Worm (Caenorhabditis elegans) whole organism, L4 larva: ENCODE data around the gene F47B8.18.

Source experiments
- D1046.2 ChIP-seq: fragments of 200-800 bp; sonication (Bioruptor generic); IDR thresholded peaks from 2 replicates; pipeline ENCODE4 v1.3.6; 2022; ENCODE audit warnings: missing genetic modification characterization, missing compliant biosample characterization
- F10B5.3 ChIP-seq: sonication (generic microtip); optimal IDR thresholded peaks from 2 replicates; lab custom pipeline; 2016; ENCODE audit warnings: mild to moderate bottlenecking, missing genetic modification characterization, missing compliant biosample characterization
- F26F4.8 ChIP-seq: fragments of 200-800 bp; sonication (Bioruptor generic); conservative IDR thresholded peaks from 2 replicates; pipeline ENCODE4 v1.3.6; 2022; ENCODE audit warnings: missing genetic modification characterization, missing compliant biosample characterization
- R02D3.7 ChIP-seq: fragments of 150-350 bp; sonication (generic microtip); optimal IDR thresholded peaks from 3 replicates; lab custom pipeline; 2014; ENCODE audit warnings: missing biosample characterization, missing genetic modification characterization
- T20F7.1 ChIP-seq: fragments of 200-800 bp; sonication (Bioruptor generic); optimal IDR thresholded peaks from 2 replicates; lab custom pipeline; 2018; ENCODE audit warnings: mild to moderate bottlenecking, missing genetic modification characterization, missing compliant biosample characterization
- ama-1 ChIP-seq: fragments of 150-350 bp; optimal IDR thresholded peaks from 2 replicates; lab custom pipeline; 2014; ENCODE audit warnings: inconsistent platforms, mixed read lengths
- arid-1 ChIP-seq: fragments of 200-800 bp; sonication (Bioruptor generic); conservative IDR thresholded peaks from 2 replicates; pipeline ENCODE4 v1.3.6; 2022; ENCODE audit warnings: missing genetic modification reagents, missing genetic modification characterization, missing compliant biosample characterization
- attf-4 ChIP-seq: sonication (generic microtip); optimal IDR thresholded peaks from 3 replicates; lab custom pipeline; 2017; ENCODE audit warnings: missing biosample characterization, missing genetic modification characterization
- ceh-32 ChIP-seq: sonication (generic microtip); optimal IDR thresholded peaks from 2 replicates; lab custom pipeline; 2016; ENCODE audit warnings: mild to moderate bottlenecking, missing genetic modification characterization, missing compliant biosample characterization; ENCODE audit not compliant: poor library complexity
- ceh-62 ChIP-seq: sonication (generic microtip); optimal IDR thresholded peaks from 2 replicates; lab custom pipeline; 2017; ENCODE audit warnings: missing biosample characterization, missing genetic modification characterization
- ces-1 ChIP-seq: fragments of 150-350 bp; sonication (generic microtip); optimal IDR thresholded peaks from 4 replicates; lab custom pipeline; 2014; ENCODE audit warnings: missing biosample characterization, missing genetic modification reagents, missing genetic modification characterization
- daf-12 ChIP-seq: fragments of 150-350 bp; optimal IDR thresholded peaks from 2 replicates; lab custom pipeline; 2014; ENCODE audit warnings: missing biosample characterization, missing genetic modification reagents, missing genetic modification characterization
- daf-16 ChIP-seq, 3 experiments: sonication (generic microtip); optimal IDR thresholded peaks; 2 replicates each; lab custom pipeline; 2016 to 2017; ENCODE audit warnings: missing genetic modification characterization in 3 of 3, missing genetic modification reagents in 3 of 3, mild to moderate bottlenecking in 2 of 3, missing compliant biosample characterization in 2 of 3, missing biosample characterization in 1 of 3, moderate library complexity in 1 of 3
- dmd-8 ChIP-seq: fragments of 200-800 bp; sonication (Bioruptor generic); IDR thresholded peaks from 2 replicates; pipeline ENCODE4 v1.3.6; 2022; ENCODE audit warnings: missing genetic modification characterization, missing compliant biosample characterization
- dve-1 ChIP-seq: sonication (generic microtip); optimal IDR thresholded peaks from 2 replicates; lab custom pipeline; 2017; ENCODE audit warnings: antibody characterized with exemption, mild to moderate bottlenecking, missing genetic modification characterization, missing compliant biosample characterization; ENCODE audit not compliant: insufficient read depth
- hif-1 ChIP-seq, 2 experiments: sonication (generic microtip); optimal IDR thresholded peaks; 2 replicates each; lab custom pipeline; 2016 to 2017; ENCODE audit warnings: missing compliant biosample characterization in 2 of 2, missing genetic modification characterization in 2 of 2, missing genetic modification reagents in 2 of 2, missing genotype in 2 of 2, mild to moderate bottlenecking in 1 of 2
- hlh-11 ChIP-seq: fragments of 200-800 bp; sonication (Bioruptor generic); optimal IDR thresholded peaks from 2 replicates; lab custom pipeline; 2018; ENCODE audit warnings: mild to moderate bottlenecking, missing genetic modification characterization, missing compliant biosample characterization
- hmg-1.1 ChIP-seq: fragments of 200-800 bp; sonication (Bioruptor generic); IDR thresholded peaks from 2 replicates; pipeline ENCODE4 v1.3.6; 2022; ENCODE audit warnings: missing genetic modification reagents, missing genetic modification characterization, missing compliant biosample characterization
- lin-1 ChIP-seq: fragments of 200-800 bp; sonication (Bioruptor generic); IDR thresholded peaks from 2 replicates; pipeline ENCODE4 v1.3.6; 2022; ENCODE audit warnings: missing genetic modification reagents, missing genetic modification characterization, missing compliant biosample characterization
- lin-39 ChIP-seq: fragments of 150-350 bp; optimal IDR thresholded peaks from 2 replicates; lab custom pipeline; 2014; ENCODE audit warnings: missing biosample characterization, missing genetic modification reagents, missing genetic modification characterization
- lsy-2 ChIP-seq, 2 experiments: fragments of 150-350 bp in 1 of 2; sonication (generic microtip) in 1 of 2; optimal IDR thresholded peaks; 2 replicates each; lab custom pipeline; 2014 to 2017; ENCODE audit warnings: missing biosample characterization in 2 of 2, missing genetic modification characterization in 2 of 2
- madf-9 ChIP-seq: fragments of 200-800 bp; sonication (Bioruptor generic); conservative IDR thresholded peaks from 2 replicates; pipeline ENCODE4 v1.3.6; 2022; ENCODE audit warnings: missing genetic modification reagents, missing genetic modification characterization, missing compliant biosample characterization
- mes-2 ChIP-seq: sonication (generic microtip); optimal IDR thresholded peaks from 2 replicates; lab custom pipeline; 2016; ENCODE audit warnings: missing genotype, mild to moderate bottlenecking, missing genetic modification characterization, missing compliant biosample characterization; ENCODE audit not compliant: poor library complexity, severe bottlenecking
- mxl-2 ChIP-seq: fragments of 200-800 bp; sonication (Bioruptor generic); conservative IDR thresholded peaks from 2 replicates; pipeline ENCODE4 v1.3.6; 2022; ENCODE audit warnings: missing genetic modification reagents, missing genetic modification characterization, missing compliant biosample characterization
- mxl-3 ChIP-seq: fragments of 200-800 bp; sonication (Bioruptor generic); optimal IDR thresholded peaks from 2 replicates; lab custom pipeline; 2018; ENCODE audit warnings: mild to moderate bottlenecking, missing genetic modification characterization, missing compliant biosample characterization
- nhr-102 ChIP-seq: sonication (generic microtip); optimal IDR thresholded peaks from 2 replicates; lab custom pipeline; 2016; ENCODE audit warnings: mild to moderate bottlenecking, missing genetic modification characterization, moderate library complexity, missing compliant biosample characterization
- nhr-11 ChIP-seq: fragments of 150-350 bp; optimal IDR thresholded peaks from 2 replicates; lab custom pipeline; 2014; ENCODE audit warnings: missing biosample characterization, missing genetic modification characterization
- nhr-111 ChIP-seq: fragments of 200-800 bp; sonication (Bioruptor generic); optimal IDR thresholded peaks from 2 replicates; lab custom pipeline; 2018; ENCODE audit warnings: mild to moderate bottlenecking, missing genetic modification characterization, missing compliant biosample characterization
- nhr-237 ChIP-seq: sonication (generic microtip); optimal IDR thresholded peaks from 2 replicates; lab custom pipeline; 2017; ENCODE audit warnings: missing biosample characterization, missing genetic modification characterization
- nhr-25 ChIP-seq: sonication (generic microtip); optimal IDR thresholded peaks from 2 replicates; lab custom pipeline; 2017; ENCODE audit warnings: missing genetic modification characterization, mild to moderate bottlenecking, missing compliant biosample characterization, antibody characterized with exemption, moderate library complexity, borderline replicate concordance; ENCODE audit not compliant: insufficient read depth
- nhr-41 ChIP-seq: fragments of 200-800 bp; sonication (Bioruptor generic); IDR thresholded peaks from 2 replicates; pipeline ENCODE4 v1.3.6; 2022; ENCODE audit warnings: missing genetic modification reagents, missing genetic modification characterization, missing compliant biosample characterization
- nhr-42 ChIP-seq: fragments of 200-800 bp; sonication (Bioruptor generic); IDR thresholded peaks from 2 replicates; pipeline ENCODE4 v1.3.6; 2022; ENCODE audit warnings: missing genetic modification characterization, missing compliant biosample characterization
- nhr-6 ChIP-seq: fragments of 150-350 bp; optimal IDR thresholded peaks from 2 replicates; lab custom pipeline; 2014; ENCODE audit warnings: missing biosample characterization, missing genetic modification characterization
- pha-4 ChIP-seq, 2 experiments: fragments of 150-350 bp in 1 of 2; fragments of 200-800 bp in 1 of 2; sonication (Bioruptor generic) in 1 of 2; IDR thresholded peaks in 1 of 2; optimal IDR thresholded peaks in 1 of 2; 2 replicates each; pipeline versions ENCODE4 v1.3.6 to Lab custom; 2014 to 2022; ENCODE audit warnings: missing genetic modification characterization in 2 of 2, missing genetic modification reagents in 2 of 2, missing biosample characterization in 1 of 2, missing compliant biosample characterization in 1 of 2
- php-3 ChIP-seq: fragments of 200-800 bp; sonication (Bioruptor generic); IDR thresholded peaks from 2 replicates; pipeline ENCODE4 v1.3.6; 2022; ENCODE audit warnings: missing genetic modification reagents, missing genetic modification characterization, missing compliant biosample characterization
- rbr-2 ChIP-seq: sonication (generic microtip); optimal IDR thresholded peaks from 2 replicates; lab custom pipeline; 2016; ENCODE audit warnings: missing genotype, missing genetic modification characterization, missing compliant biosample characterization
- saeg-2 ChIP-seq: fragments of 200-800 bp; sonication (Bioruptor generic); IDR thresholded peaks from 2 replicates; pipeline ENCODE4 v1.3.6; 2022; ENCODE audit warnings: missing genetic modification reagents, missing genetic modification characterization, missing compliant biosample characterization
- sdz-12 ChIP-seq: fragments of 200-800 bp; sonication (Bioruptor generic); optimal IDR thresholded peaks from 2 replicates; lab custom pipeline; 2018; ENCODE audit warnings: mild to moderate bottlenecking, missing genetic modification characterization, missing compliant biosample characterization
- skn-1 ChIP-seq: fragments of 150-350 bp; optimal IDR thresholded peaks from 2 replicates; lab custom pipeline; 2014; ENCODE audit warnings: missing biosample characterization, missing genetic modification characterization
- snpc-4 ChIP-seq: fragments of 150-350 bp; optimal IDR thresholded peaks from 2 replicates; lab custom pipeline; 2014; ENCODE audit warnings: missing biosample characterization, missing genetic modification characterization
- spr-1 ChIP-seq: sonication (generic microtip); optimal IDR thresholded peaks from 2 replicates; lab custom pipeline; 2016; ENCODE audit warnings: mild to moderate bottlenecking, missing genetic modification characterization, missing compliant biosample characterization
- tag-97 ChIP-seq: fragments of 200-800 bp; sonication (Bioruptor generic); IDR thresholded peaks from 2 replicates; pipeline ENCODE4 v1.3.6; 2022; ENCODE audit warnings: missing genetic modification characterization, missing compliant biosample characterization
- tra-1 ChIP-seq: fragments of 200-800 bp; sonication (Bioruptor generic); IDR thresholded peaks from 2 replicates; pipeline ENCODE4 v1.3.6; 2022; ENCODE audit warnings: missing genetic modification reagents, missing genetic modification characterization, missing compliant biosample characterization
- unc-130 ChIP-seq: sonication (generic microtip); optimal IDR thresholded peaks from 2 replicates; lab custom pipeline; 2016; ENCODE audit warnings: missing genetic modification reagents, missing genetic modification characterization, missing compliant biosample characterization
- unc-39 ChIP-seq: sonication (generic microtip); optimal IDR thresholded peaks from 2 replicates; lab custom pipeline; 2017; ENCODE audit warnings: missing biosample characterization, missing genetic modification characterization
- vab-7 ChIP-seq: fragments of 200-800 bp; sonication (Bioruptor generic); IDR thresholded peaks from 2 replicates; pipeline ENCODE4 v1.3.6; 2022; ENCODE audit warnings: missing genetic modification reagents, missing genetic modification characterization, missing compliant biosample characterization
- zip-11 ChIP-seq: fragments of 200-800 bp; sonication (Bioruptor generic); IDR thresholded peaks from 2 replicates; pipeline ENCODE4 v1.3.6; 2022; ENCODE audit warnings: missing genetic modification characterization, missing compliant biosample characterization
- ztf-11 ChIP-seq: fragments of 150-350 bp; optimal IDR thresholded peaks from 2 replicates; lab custom pipeline; 2014; ENCODE audit warnings: missing biosample characterization, missing genetic modification characterization
- ztf-7 ChIP-seq: fragments of 150-350 bp; optimal IDR thresholded peaks from 2 replicates; lab custom pipeline; 2014; ENCODE audit warnings: missing biosample characterization, missing genetic modification characterization

Gene F47B8.18

DNA sequence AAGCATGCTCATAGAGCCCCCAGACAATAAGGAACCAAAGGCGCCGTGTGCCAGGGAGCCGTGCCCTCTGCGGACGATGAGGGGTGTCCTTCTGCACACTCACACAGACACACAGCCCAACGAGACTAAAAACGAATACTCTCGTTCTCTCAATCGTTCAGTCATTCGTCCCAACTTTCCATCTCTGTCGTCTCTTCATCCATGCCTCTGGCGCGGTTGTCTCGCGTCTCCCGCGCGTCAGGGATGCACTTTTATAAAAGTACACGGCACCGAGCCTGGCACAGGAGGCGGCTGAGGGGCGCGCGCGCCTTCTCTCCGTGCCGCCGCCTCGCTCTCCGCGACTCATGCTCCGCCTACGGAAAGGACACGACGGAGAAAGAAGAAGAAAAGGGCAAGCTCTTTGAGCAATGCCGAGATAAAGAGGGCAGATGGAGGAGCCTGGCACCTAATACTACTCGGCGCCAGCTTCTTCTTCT, 41.3 kb upstream of the F47B8.18 start (continued):
- TF ChIP-seq nhr-25 (peak; percentile 22), ceh-62 (no peak), zip-11 (GFP tag; lab: Robert Waterston, UW) (no peak), saeg-2 (0 out of 2 replicates have a peak, but pooled peaks have one; percentile 80), pha-4 (GFP tag; IDR thresholded peaks at IDR 0.05; lab: Robert Waterston, UW) (peak; percentile 74; the same call in 1 of the 2 replicates), pha-4 (tag; optimal IDR thresholded peaks at IDR 0.05; lab: Kevin White, UChicago) (no peak), nhr-6 (peak; percentile 27), unc-39 (no peak), nhr-41 (no peak), tra-1 (GFP tag; lab: Robert Waterston, UW) (0 out of 2 replicates have a peak, but pooled peaks have one; percentile 46), hlh-11 (peak; percentile 96), vab-7 (peak; percentile 34; the same call in 1 of the 2 replicates), hmg-1.1 (peak; percentile 92), attf-4 (tag; lab: Kevin White, UChicago) (peak; percentile 45), tag-97 (no peak), dmd-8 (GFP tag; lab: Robert Waterston, UW) (no peak), arid-1 (GFP tag; lab: Robert Waterston, UW) (peak; percentile 50; the same call in 1 of the 2 replicates), madf-9 (GFP tag; lab: Robert Waterston, UW) (peak; percentile 99), ces-1 (GFP tag; lab: Kevin White, UChicago) (peak; percentile 22), mxl-2 (GFP tag; lab: Robert Waterston, UW) (no peak), php-3 (GFP tag; lab: Robert Waterston, UW) (peak; percentile 68; the same call in 1 of the 2 replicates), F10B5.3 (tag; lab: Kevin White, UChicago) (peak; percentile 25), snpc-4 (tag; lab: Kevin White, UChicago) (no peak), nhr-11 (tag; lab: Kevin White, UChicago) (peak; percentile 64), F26F4.8 (no peak), daf-16 (GFP tag; optimal IDR thresholded peaks at IDR 0.05; lab: Kevin White, UChicago) (peak; percentile 44 to 58), daf-16 (tag; optimal IDR thresholded peaks at IDR 0.05; lab: Kevin White, UChicago) (peak; percentile 69), nhr-111 (GFP tag; lab: Kevin White, UChicago) (no peak), T20F7.1 (GFP tag; lab: Kevin White, UChicago) (no peak), ztf-11 (tag; lab: Kevin White, UChicago) (no peak), skn-1 (tag; lab: Kevin White, UChicago) (no peak), nhr-42 (GFP tag; lab: Robert Waterston, UW) (0 out of 2 replicates have a peak, but pooled peaks have one; percentile 56), lsy-2 (tag; optimal IDR thresholded peaks at IDR 0.05; lab: Kevin White, UChicago) (peak; percentile 65 to 79), sdz-12 (no peak), mxl-3 (peak; percentile 76), rbr-2 (tag; lab: Kevin White, UChicago) (peak; percentile 87), mes-2 (tag; lab: Kevin White, UChicago) (peak; percentile 56), ama-1 (lab: Kevin White, UChicago) (no peak), lin-1 (GFP tag; lab: Robert Waterston, UW) (no peak), nhr-237 (tag; lab: Kevin White, UChicago) (no peak), nhr-102 (tag; lab: Kevin White, UChicago) (peak; percentile 63), ztf-7 (no peak), dve-1 (tag; lab: Kevin White, UChicago) (peak; percentile 81), R02D3.7 (tag; lab: Kevin White, UChicago) (no peak), daf-12 (tag; lab: Kevin White, UChicago) (peak; percentile 46), lin-39 (tag; lab: Kevin White, UChicago) (no peak), hif-1 (tag; optimal IDR thresholded peaks at IDR 0.05; lab: Kevin White, UChicago) (peak in 1 of 2 experiments; percentile 82), spr-1 (tag; lab: Kevin White, UChicago) (peak; percentile 70), ceh-32 (tag; lab: Kevin White, UChicago) (peak; percentile 65), D1046.2 (no peak), unc-130 (no peak)
